Fruit fly (Drosophila melanogaster): Measurements from ENCODE around the gene CG31233.

- TF ChIP-seq Pif1B (GFP tag; optimal IDR thresholded peaks at IDR 0.05) (no peak), CG8301 (tag; optimal IDR thresholded peaks at IDR 0.05) (no peak), CG8159 (tag; optimal IDR thresholded peaks at IDR 0.05) (no peak), rn (GFP tag; IDR thresholded peaks at IDR 0.05) (no peak), Ets98B (GFP tag; IDR thresholded peaks at IDR 0.05) (peak; percentile 56; the same call in 1 of the 2 replicates), fd96Ca (GFP tag; IDR thresholded peaks at IDR 0.05) (no peak)
These were observed 18.0 kb upstream of the CG31233 start for dm6 chr3R:21731682-21732081.
